Worm (Caenorhabditis elegans) whole organism, L4/young adult: ENCODE data around the gene nspc-18.

ENCODE experiments used
- W03F9.2 ChIP-seq: fragments of 150-350 bp; optimal IDR thresholded peaks from 2 replicates; lab custom pipeline; 2014; ENCODE audit warnings: missing biosample characterization, missing genetic modification characterization
- dao-5 ChIP-seq: sonication (generic microtip); optimal IDR thresholded peaks from 2 replicates; lab custom pipeline; 2016; ENCODE audit warnings: missing genotype, missing genetic modification characterization, moderate library complexity, missing compliant biosample characterization
- him-1 ChIP-seq: sonication (generic microtip); optimal IDR thresholded peaks from 2 replicates; lab custom pipeline; 2016; ENCODE audit warnings: missing genotype, missing genetic modification reagents, missing genetic modification characterization, missing compliant biosample characterization

DNA sequence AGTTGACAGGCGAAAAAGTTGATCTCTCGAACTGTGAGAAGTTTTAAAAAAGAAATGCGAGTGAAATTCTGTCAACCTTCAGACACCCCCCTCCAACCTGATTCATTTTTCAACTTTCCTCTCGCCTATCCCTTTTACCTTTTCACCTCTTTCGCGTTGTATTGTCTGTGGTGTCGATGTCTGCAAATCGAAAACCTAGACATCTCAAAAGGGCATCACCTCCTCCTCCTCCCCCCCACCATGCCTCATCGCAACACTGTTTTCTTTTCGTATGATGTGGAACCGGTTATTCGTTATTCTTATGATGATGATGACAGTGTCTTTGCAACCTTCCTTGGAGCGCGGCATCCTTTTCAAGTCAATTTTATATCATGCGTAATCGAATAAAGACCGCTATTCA is 19.5 kb downstream of the nspc-18 start:
- no peak for TF ChIP-seq him-1 (tag; lab: Kevin White, UChicago)
- TF ChIP-seq W03F9.2 (tag; lab: Kevin White, UChicago): no peak
- no peak for TF ChIP-seq dao-5 (tag; lab: Kevin White, UChicago)
